Fruit fly (Drosophila melanogaster) ovary, adult (tissue): ENCODE measurements around the gene amrt.
A peak's percentile ranks its signal among the peaks of the same experiment; 100 is the strongest.

ENCODE experiments used
- CG17801 ChIP-seq: fragments of 200-800 bp; optimal IDR thresholded peaks from 2 replicates; lab custom pipeline; 2019; ENCODE audit warnings: missing biosample characterization, mild to moderate bottlenecking, missing genetic modification characterization, moderate library complexity; ENCODE audit not compliant: partially characterized antibody

The amrt gene

dm6 chrX:13817418-13818171 is 35.3 kb downstream of the amrt start:
- peak; percentile 84 for TF ChIP-seq CG17801 (GFP tag; lab: Kevin White, UChicago)

- no peak for TF ChIP-seq CG17801 (GFP tag; lab: Kevin White, UChicago)
These were observed 35.9 kb downstream of the amrt start for dm6 chrX:13818172-13818472.

dm6 chrX:13818841-13819240 is 36.6 kb downstream of the amrt start:
- no peak for TF ChIP-seq CG17801 (GFP tag; lab: Kevin White, UChicago)

dm6 chrX:13819682-13820081 is 37.4 kb downstream of the amrt start:
- no peak for TF ChIP-seq CG17801 (GFP tag; lab: Kevin White, UChicago)

- no peak for TF ChIP-seq CG17801 (GFP tag; lab: Kevin White, UChicago)
These were observed 38.2 kb downstream of the amrt start for dm6 chrX:13820310-13821038.

- TF ChIP-seq CG17801 (GFP tag; lab: Kevin White, UChicago): no peak
These were observed 38.9 kb downstream of the amrt start for dm6 chrX:13821039-13821774.

- TF ChIP-seq CG17801 (GFP tag; lab: Kevin White, UChicago): peak; percentile 44
These were observed 39.7 kb downstream of the amrt start, which contains the start of gene Clic for dm6 chrX:13821775-13822493. Gene Clic (minus strand): TSS chrX:13822307.

- TF ChIP-seq CG17801 (GFP tag; lab: Kevin White, UChicago): no peak
These were observed 40.5 kb downstream of the amrt start, which contains the start of gene Nup93-1 for dm6 chrX:13822753-13823152. Gene Nup93-1 (plus strand): TSS chrX:13822826.

- no peak for TF ChIP-seq CG17801 (GFP tag; lab: Kevin White, UChicago)
These were observed 46.6 kb downstream of the amrt start for dm6 chrX:13828870-13829269.

dm6 chrX:13830029-13830428 is 47.8 kb downstream of the amrt start, which contains the start of gene jub:
Gene jub (minus strand): TSS chrX:13830317.
- TF ChIP-seq CG17801 (GFP tag; lab: Kevin White, UChicago): peak; percentile 30
